Fruit fly (Drosophila melanogaster): ENCODE results near the gene Gyf.

- TF ChIP-seq CG34406 (GFP tag; optimal IDR thresholded peaks at IDR 0.05) = no peak
- no peak for TF ChIP-seq fd59A (GFP tag; optimal IDR thresholded peaks at IDR 0.05)
- no peak for TF ChIP-seq salr (GFP tag; optimal IDR thresholded peaks at IDR 0.05)
- TF ChIP-seq svp (GFP tag) = no peak
- TF ChIP-seq CG8632 (GFP tag; optimal IDR thresholded peaks at IDR 0.05) = no peak
- TF ChIP-seq Hr39 (GFP tag; optimal IDR thresholded peaks at IDR 0.05) = no peak
- TF ChIP-seq eg (GFP tag; IDR thresholded peaks at IDR 0.05) = no peak
- no peak for TF ChIP-seq vri (GFP tag; optimal IDR thresholded peaks at IDR 0.05)
- no peak for TF ChIP-seq CG31627 (GFP tag; optimal IDR thresholded peaks at IDR 0.05)
- no peak for TF ChIP-seq Gug (GFP tag; IDR thresholded peaks at IDR 0.05)
- TF ChIP-seq esn (GFP tag; optimal IDR thresholded peaks at IDR 0.05) = no peak
- no peak for TF ChIP-seq CG1621 (tag; optimal IDR thresholded peaks at IDR 0.05)
These were observed 33.8 kb downstream of the Gyf start for dm6 chr4:832985-833384.

All from whole organism, prepupa.